Worm (Caenorhabditis elegans): ENCODE measurements around the gene tmed-12.

DNA sequence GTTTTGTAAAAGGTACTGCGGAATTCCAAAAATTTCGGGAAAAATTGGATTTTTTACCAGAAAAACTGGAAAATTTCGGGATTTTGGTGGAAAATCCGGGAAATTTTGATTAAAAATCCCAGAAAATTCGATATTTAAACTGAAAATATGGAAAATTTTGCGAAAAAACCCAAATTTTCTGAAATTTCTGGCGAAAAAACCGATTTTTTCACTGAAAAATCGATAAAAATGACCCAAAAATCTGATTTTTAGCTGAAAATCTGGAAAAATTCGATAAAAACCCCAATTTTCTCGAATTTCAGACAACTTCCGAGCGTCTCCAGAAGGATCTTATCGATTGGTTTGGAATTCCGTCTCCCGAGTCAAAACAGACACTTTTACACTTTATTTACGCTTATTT, 29.6 kb upstream of the tmed-12 start, which contains the start of gene T08D2.8:
- no peak for TF ChIP-seq pha-4 (tag; optimal IDR thresholded peaks at IDR 0.05)
- TF ChIP-seq nhr-77 (tag; optimal IDR thresholded peaks at IDR 0.05) = no peak

All from whole organism, L3 larva.